Worm (Caenorhabditis elegans) whole organism, L4 larva: Measurements from ENCODE around the gene ZK180.6.
A peak's percentile ranks its signal among the peaks of the same experiment; 100 is the strongest.

Experiments
- D1046.2 ChIP-seq: fragments of 200-800 bp; sonication (Bioruptor generic); IDR thresholded peaks from 2 replicates; pipeline ENCODE4 v1.3.6; 2022; ENCODE audit warnings: missing genetic modification characterization, missing compliant biosample characterization
- Y105C5A.15 ChIP-seq: fragments of 200-800 bp; sonication (Bioruptor generic); IDR thresholded peaks from 2 replicates; pipeline ENCODE4 v1.3.6; 2022; ENCODE audit warnings: missing genetic modification characterization, missing compliant biosample characterization
- Y75B8A.6 ChIP-seq: fragments of 200-800 bp; sonication (Bioruptor generic); IDR thresholded peaks from 2 replicates; pipeline ENCODE4 v1.3.6; 2022; ENCODE audit warnings: missing genetic modification reagents, missing genetic modification characterization, missing compliant biosample characterization
- aha-1 ChIP-seq: fragments of 150-350 bp; peaks from one replicate; lab custom pipeline; 2014; ENCODE audit warnings: missing biosample characterization, missing genetic modification characterization
- ama-1 ChIP-seq: fragments of 150-350 bp; optimal IDR thresholded peaks from 2 replicates; lab custom pipeline; 2014; ENCODE audit warnings: inconsistent platforms, mixed read lengths
- ceh-82 ChIP-seq: sonication (generic microtip); optimal IDR thresholded peaks from 2 replicates; lab custom pipeline; 2017; ENCODE audit warnings: missing biosample characterization, missing genetic modification characterization
- ces-1 ChIP-seq: fragments of 150-350 bp; sonication (generic microtip); optimal IDR thresholded peaks from 4 replicates; lab custom pipeline; 2014; ENCODE audit warnings: missing biosample characterization, missing genetic modification reagents, missing genetic modification characterization
- ctbp-1 ChIP-seq: fragments of 200-800 bp; sonication (Bioruptor generic); IDR thresholded peaks from 2 replicates; pipeline ENCODE4 v1.3.6; 2022; ENCODE audit warnings: missing genetic modification reagents, missing genetic modification characterization, missing compliant biosample characterization
- dmd-6 ChIP-seq: fragments of 200-800 bp; sonication (Bioruptor generic); IDR thresholded peaks from 2 replicates; pipeline ENCODE4 v1.3.6; 2022; ENCODE audit warnings: missing genetic modification reagents, missing genetic modification characterization, missing compliant biosample characterization
- duxl-1 ChIP-seq: sonication (generic microtip); optimal IDR thresholded peaks from 2 replicates; lab custom pipeline; 2016; ENCODE audit warnings: mild to moderate bottlenecking, missing genetic modification characterization, moderate library complexity, missing compliant biosample characterization; ENCODE audit not compliant: poor library complexity
- egl-27 ChIP-seq: sonication (generic microtip); optimal IDR thresholded peaks from 3 replicates; lab custom pipeline; 2017; ENCODE audit warnings: missing biosample characterization, missing genetic modification reagents, missing genetic modification characterization
- fkh-10 ChIP-seq: fragments of 150-350 bp; optimal IDR thresholded peaks from 2 replicates; lab custom pipeline; 2014; ENCODE audit warnings: missing biosample characterization, missing genetic modification reagents, missing genetic modification characterization
- fos-1 ChIP-seq: fragments of 150-350 bp; optimal IDR thresholded peaks from 2 replicates; lab custom pipeline; 2014; ENCODE audit warnings: missing biosample characterization, missing genetic modification characterization
- gei-8 ChIP-seq: fragments of 200-800 bp; sonication (Bioruptor generic); optimal IDR thresholded peaks from 2 replicates; lab custom pipeline; 2018; ENCODE audit warnings: mild to moderate bottlenecking, missing genetic modification characterization, missing compliant biosample characterization
- hif-1 ChIP-seq, 2 experiments: sonication (generic microtip); optimal IDR thresholded peaks; 2 replicates each; lab custom pipeline; 2016 to 2017; ENCODE audit warnings: missing compliant biosample characterization in 2 of 2, missing genetic modification characterization in 2 of 2, missing genetic modification reagents in 2 of 2, missing genotype in 2 of 2, mild to moderate bottlenecking in 1 of 2
- hlh-11 ChIP-seq: fragments of 200-800 bp; sonication (Bioruptor generic); optimal IDR thresholded peaks from 2 replicates; lab custom pipeline; 2018; ENCODE audit warnings: mild to moderate bottlenecking, missing genetic modification characterization, missing compliant biosample characterization
- hlh-30 ChIP-seq: sonication (generic microtip); optimal IDR thresholded peaks from 2 replicates; lab custom pipeline; 2017; ENCODE audit warnings: antibody characterized with exemption, mild to moderate bottlenecking, missing genetic modification characterization, missing compliant biosample characterization; ENCODE audit not compliant: insufficient read depth
- hmg-1.1 ChIP-seq: fragments of 200-800 bp; sonication (Bioruptor generic); IDR thresholded peaks from 2 replicates; pipeline ENCODE4 v1.3.6; 2022; ENCODE audit warnings: missing genetic modification reagents, missing genetic modification characterization, missing compliant biosample characterization
- lin-13 ChIP-seq: fragments of 150-350 bp; optimal IDR thresholded peaks from 2 replicates; lab custom pipeline; 2014; ENCODE audit warnings: missing biosample characterization, missing genetic modification reagents, missing genetic modification characterization
- lin-15B ChIP-seq: fragments of 150-350 bp; sonication (generic microtip); optimal IDR thresholded peaks from 3 replicates; lab custom pipeline; 2014; ENCODE audit warnings: missing biosample characterization, missing genetic modification characterization
- lsy-2 ChIP-seq, 2 experiments: fragments of 150-350 bp in 1 of 2; sonication (generic microtip) in 1 of 2; optimal IDR thresholded peaks; 2 replicates each; lab custom pipeline; 2014 to 2017; ENCODE audit warnings: missing biosample characterization in 2 of 2, missing genetic modification characterization in 2 of 2
- mes-2 ChIP-seq: sonication (generic microtip); optimal IDR thresholded peaks from 2 replicates; lab custom pipeline; 2016; ENCODE audit warnings: missing genotype, mild to moderate bottlenecking, missing genetic modification characterization, missing compliant biosample characterization; ENCODE audit not compliant: poor library complexity, severe bottlenecking
- mxl-2 ChIP-seq: fragments of 200-800 bp; sonication (Bioruptor generic); conservative IDR thresholded peaks from 2 replicates; pipeline ENCODE4 v1.3.6; 2022; ENCODE audit warnings: missing genetic modification reagents, missing genetic modification characterization, missing compliant biosample characterization
- mxl-3 ChIP-seq: fragments of 200-800 bp; sonication (Bioruptor generic); optimal IDR thresholded peaks from 2 replicates; lab custom pipeline; 2018; ENCODE audit warnings: mild to moderate bottlenecking, missing genetic modification characterization, missing compliant biosample characterization
- nhr-28 ChIP-seq: fragments of 150-350 bp; optimal IDR thresholded peaks from 2 replicates; lab custom pipeline; 2014; ENCODE audit warnings: missing biosample characterization, missing genetic modification characterization
- nhr-41 ChIP-seq: fragments of 200-800 bp; sonication (Bioruptor generic); IDR thresholded peaks from 2 replicates; pipeline ENCODE4 v1.3.6; 2022; ENCODE audit warnings: missing genetic modification reagents, missing genetic modification characterization, missing compliant biosample characterization
- pha-4 ChIP-seq, 2 experiments: fragments of 150-350 bp in 1 of 2; fragments of 200-800 bp in 1 of 2; sonication (Bioruptor generic) in 1 of 2; IDR thresholded peaks in 1 of 2; optimal IDR thresholded peaks in 1 of 2; 2 replicates each; pipeline versions ENCODE4 v1.3.6 to Lab custom; 2014 to 2022; ENCODE audit warnings: missing genetic modification characterization in 2 of 2, missing genetic modification reagents in 2 of 2, missing biosample characterization in 1 of 2, missing compliant biosample characterization in 1 of 2
- rbr-2 ChIP-seq: sonication (generic microtip); optimal IDR thresholded peaks from 2 replicates; lab custom pipeline; 2016; ENCODE audit warnings: missing genotype, missing genetic modification characterization, missing compliant biosample characterization
- saeg-2 ChIP-seq: fragments of 200-800 bp; sonication (Bioruptor generic); IDR thresholded peaks from 2 replicates; pipeline ENCODE4 v1.3.6; 2022; ENCODE audit warnings: missing genetic modification reagents, missing genetic modification characterization, missing compliant biosample characterization
- set-16 ChIP-seq: fragments of 200-800 bp; sonication (Bioruptor generic); IDR thresholded peaks from 2 replicates; pipeline ENCODE4 v1.3.6; 2022; ENCODE audit warnings: missing genetic modification reagents, missing genetic modification characterization, missing compliant biosample characterization
- unc-130 ChIP-seq: sonication (generic microtip); optimal IDR thresholded peaks from 2 replicates; lab custom pipeline; 2016; ENCODE audit warnings: missing genetic modification reagents, missing genetic modification characterization, missing compliant biosample characterization
- unc-62 ChIP-seq, 3 experiments: fragments of 150-350 bp in 1 of 3; sonication (generic microtip); optimal IDR thresholded peaks in 2 of 3; peaks in 1 of 3; 1 replicate in 1 of 3; 2 replicates in 2 of 3; lab custom pipeline; 2014 to 2017; ENCODE audit warnings: missing biosample characterization in 3 of 3, missing genetic modification characterization in 3 of 3, missing genetic modification reagents in 3 of 3, missing genotype in 1 of 3
- zip-2 ChIP-seq: fragments of 150-350 bp; optimal IDR thresholded peaks from 2 replicates; lab custom pipeline; 2014; ENCODE audit warnings: missing biosample characterization, missing genetic modification characterization

Gene ZK180.6

DNA sequence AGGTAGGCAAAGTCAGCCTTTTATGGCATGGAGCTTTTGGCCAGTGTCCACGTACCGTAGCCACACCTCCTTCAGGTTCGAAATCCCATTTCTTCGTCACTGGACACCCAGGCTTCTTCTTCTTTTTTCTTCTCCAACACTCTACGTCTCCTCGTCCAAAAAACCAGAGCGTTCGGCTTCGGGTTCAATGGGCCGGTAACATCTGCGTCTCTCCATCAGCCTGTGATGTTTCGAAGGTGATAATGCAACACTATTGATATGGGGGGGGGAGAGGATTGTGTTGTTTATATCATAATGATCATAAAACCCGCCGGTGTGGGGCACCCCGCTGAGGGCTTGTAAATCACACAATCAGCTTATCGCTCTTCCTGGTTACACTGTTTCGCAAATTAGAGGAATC, at the start of gene ZK180.6:
TSS of gene ZK180.6 (minus strand) at position 101 of the 400 bp plus-strand sequence.
- peak; percentile 20 for TF ChIP-seq mxl-3 (GFP tag; lab: Kevin White, UChicago)
- peak; percentile 13; the same call in 1 of the 2 replicates for TF ChIP-seq set-16 (GFP tag; lab: Robert Waterston, UW)
- TF ChIP-seq hlh-11 (tag; lab: Kevin White, UChicago), result peak; percentile 29
- no peak for TF ChIP-seq fkh-10 (GFP tag; lab: Kevin White, UChicago)
- 0 out of 2 replicates have a peak, but pooled peaks have one; percentile 24 for TF ChIP-seq hmg-1.1 (GFP tag; lab: Robert Waterston, UW)

DNA sequence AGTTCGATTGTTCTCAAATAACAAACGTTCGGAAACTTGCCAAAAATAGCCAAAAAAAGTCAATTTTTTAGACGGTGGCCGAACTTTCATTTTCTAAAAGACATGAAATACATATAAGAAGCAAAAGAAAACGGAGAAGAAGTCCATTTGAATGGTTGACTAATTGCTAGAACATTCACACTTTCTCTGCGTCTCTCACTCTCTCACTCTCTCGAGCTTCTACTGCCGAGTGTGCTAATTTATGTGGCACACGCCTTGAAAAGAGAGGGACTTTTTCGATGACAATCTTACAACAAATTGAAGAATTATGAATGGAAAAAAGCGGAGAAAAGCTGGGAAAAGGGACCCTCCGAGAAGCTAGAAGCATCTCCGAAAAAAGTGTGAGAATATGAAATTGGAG, 49.2 kb upstream of the ZK180.6 start:
- TF ChIP-seq set-16 (GFP tag; lab: Robert Waterston, UW) (no peak), gei-8 (no peak), dmd-6 (GFP tag; lab: Robert Waterston, UW) (no peak), ceh-82 (tag; lab: Kevin White, UChicago) (no peak), unc-62 (GFP tag; optimal IDR thresholded peaks at IDR 0.05 in 1 of 2; lab: Kevin White, UChicago) (peak in 1 of 2 experiments; percentile 96), unc-62 (tag; optimal IDR thresholded peaks at IDR 0.05; lab: Kevin White, UChicago) (no peak), fos-1 (tag; lab: Kevin White, UChicago) (no peak), pha-4 (GFP tag; IDR thresholded peaks at IDR 0.05; lab: Robert Waterston, UW) (no peak), pha-4 (tag; optimal IDR thresholded peaks at IDR 0.05; lab: Kevin White, UChicago) (no peak), hmg-1.1 (GFP tag; lab: Robert Waterston, UW) (0 out of 2 replicates have a peak, but pooled peaks have one; percentile 33), nhr-41 (GFP tag; lab: Robert Waterston, UW) (no peak), unc-130 (no peak), aha-1 (tag; lab: Kevin White, UChicago) (peak; percentile 74)

DNA sequence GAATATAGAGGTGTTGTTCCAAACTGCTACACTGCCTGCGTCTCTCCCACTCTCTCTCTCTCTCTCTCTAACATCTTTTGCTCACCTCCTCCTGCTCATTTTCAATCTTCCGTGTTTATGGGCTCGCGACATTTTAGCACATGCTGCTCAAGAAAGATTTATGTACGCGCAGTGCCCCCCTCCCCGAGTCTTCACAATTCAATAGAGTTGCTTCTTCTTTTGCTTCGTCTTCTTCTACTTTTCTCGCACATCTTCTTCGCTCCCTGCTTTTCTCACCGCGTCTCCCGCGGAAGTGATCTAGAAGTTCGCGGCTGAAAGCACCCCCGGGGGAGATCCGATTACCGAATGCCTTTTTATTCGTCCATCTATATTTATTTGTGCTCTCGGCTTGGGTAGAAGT, 45.8 kb upstream of the ZK180.6 start:
- TF ChIP-seq hlh-30, result peak; percentile 4
- no peak for TF ChIP-seq Y75B8A.6 (GFP tag; lab: Robert Waterston, UW)
- peak; percentile 4 for TF ChIP-seq mes-2 (tag; lab: Kevin White, UChicago)
- peak; percentile 45 for TF ChIP-seq rbr-2 (tag; lab: Kevin White, UChicago)
- TF ChIP-seq set-16 (GFP tag; lab: Robert Waterston, UW), result peak; percentile 31; the same call in 1 of the 2 replicates
- no peak for TF ChIP-seq mxl-2 (GFP tag; lab: Robert Waterston, UW)
- TF ChIP-seq fkh-10 (GFP tag; lab: Kevin White, UChicago), result peak; percentile 62
- TF ChIP-seq lsy-2 (tag; optimal IDR thresholded peaks at IDR 0.05; lab: Kevin White, UChicago), result peak in 1 of 2 experiments; percentile 30
- no peak for TF ChIP-seq unc-130

- peak in 1 of 2 experiments; percentile 92 for TF ChIP-seq unc-62 (GFP tag; optimal IDR thresholded peaks at IDR 0.05 in 1 of 2; lab: Kevin White, UChicago)
- TF ChIP-seq unc-62 (tag; optimal IDR thresholded peaks at IDR 0.05; lab: Kevin White, UChicago), result no peak
- TF ChIP-seq nhr-41 (GFP tag; lab: Robert Waterston, UW), result no peak
- peak; percentile 56; the same call in 1 of the 2 replicates for TF ChIP-seq ctbp-1 (GFP tag; lab: Robert Waterston, UW)
- peak; percentile 8 for TF ChIP-seq ces-1 (GFP tag; lab: Kevin White, UChicago)
- no peak for TF ChIP-seq lin-13
- TF ChIP-seq fkh-10 (GFP tag; lab: Kevin White, UChicago), result peak; percentile 82
These were observed 43.6 kb upstream of the ZK180.6 start, which contains the start of gene F28E10.1 for ce11 chrIV:4568402-4568891. TSS of gene F28E10.1 (plus strand) at chrIV:4568841.

ce11 chrIV:4567343-4567742, 42.5 kb upstream of the ZK180.6 start, which contains the start of gene F28E10.4:
TSS of gene F28E10.4 (minus strand) at chrIV:4567443.
- peak in 1 of 2 experiments; percentile 86 for TF ChIP-seq unc-62 (GFP tag; optimal IDR thresholded peaks at IDR 0.05 in 1 of 2; lab: Kevin White, UChicago)
- no peak for TF ChIP-seq unc-62 (tag; optimal IDR thresholded peaks at IDR 0.05; lab: Kevin White, UChicago)
- no peak for TF ChIP-seq duxl-1 (tag; lab: Kevin White, UChicago)

DNA sequence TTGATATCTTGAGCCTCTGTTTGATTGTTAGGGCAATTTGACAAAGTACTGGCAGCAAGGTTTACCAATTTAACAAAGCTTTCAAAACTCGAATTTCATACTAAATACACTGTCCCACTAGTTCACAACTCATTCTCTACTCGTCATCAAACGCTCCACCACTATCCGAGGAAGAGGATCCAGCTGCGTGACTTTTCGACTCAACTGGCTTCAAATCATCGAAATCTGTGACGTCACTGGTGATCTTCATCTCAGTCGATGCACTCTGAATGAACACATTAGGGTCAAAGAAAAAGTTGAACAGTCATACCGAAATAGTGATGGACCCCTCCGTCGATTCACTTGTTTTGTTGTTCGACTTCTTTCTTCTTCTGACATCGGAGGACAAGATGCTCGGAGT, 41.0 kb upstream of the ZK180.6 start:
- TF ChIP-seq egl-27 (tag; lab: Kevin White, UChicago) (no peak), hif-1 (tag; optimal IDR thresholded peaks at IDR 0.05; lab: Kevin White, UChicago) (no peak), saeg-2 (GFP tag; lab: Robert Waterston, UW) (no peak), Y105C5A.15 (GFP tag; lab: Robert Waterston, UW) (no peak), lin-15B (tag; lab: Kevin White, UChicago) (no peak), zip-2 (tag; lab: Kevin White, UChicago) (no peak), ama-1 (lab: Kevin White, UChicago) (peak; percentile 86), ctbp-1 (GFP tag; lab: Robert Waterston, UW) (no peak), D1046.2 (GFP tag; lab: Robert Waterston, UW) (no peak), nhr-28 (tag; lab: Kevin White, UChicago) (no peak), aha-1 (tag; lab: Kevin White, UChicago) (peak; percentile 84), lsy-2 (tag; optimal IDR thresholded peaks at IDR 0.05; lab: Kevin White, UChicago) (no peak), mxl-3 (GFP tag; lab: Kevin White, UChicago) (no peak)
